Worm (Caenorhabditis elegans): ENCODE data around the gene nstp-4.

ce11 chrII:378351-378750 lies 10.3 kb upstream of the nstp-4 start, which contains the start of gene C03H5.9:
- TF ChIP-seq ama-1 (optimal IDR thresholded peaks at IDR 0.05), result no peak
- no peak for TF ChIP-seq pes-1 (GFP tag; IDR thresholded peaks at IDR 0.05)

All from whole organism, early embryonic.